Fruit fly (Drosophila melanogaster) whole organism, wandering third instar larva: ENCODE measurements around the gene holn1.

Experiments used
- Abd-B ChIP-seq: fragments of >200 bp; optimal IDR thresholded peaks from 2 replicates; lab custom pipeline; 2017; ENCODE audit warnings: missing biosample characterization, missing genetic modification characterization
- CG32264 ChIP-seq: fragments of 200-800 bp; sonication (Bioruptor generic); optimal IDR thresholded peaks from 2 replicates; lab custom pipeline; 2016; ENCODE audit warnings: missing biosample characterization, missing genetic modification characterization
- CG9705 ChIP-seq: fragments of 200-800 bp; sonication (Bioruptor generic); optimal IDR thresholded peaks from 2 replicates; lab custom pipeline; 2018; ENCODE audit warnings: missing biosample characterization, mild to moderate bottlenecking, missing genetic modification characterization
- Dfd ChIP-seq: fragments of >200 bp; optimal IDR thresholded peaks from 2 replicates; lab custom pipeline; 2017; ENCODE audit warnings: missing biosample characterization, missing genetic modification characterization
- Dif ChIP-seq: fragments of 200-275, 200-300 bp; sonication (Bioruptor generic); optimal IDR thresholded peaks from 2 replicates; lab custom pipeline; 2018; ENCODE audit warnings: missing biosample characterization, missing genetic modification characterization; ENCODE audit not compliant: partially characterized antibody
- HLH106 ChIP-seq: fragments of 200-800 bp; optimal IDR thresholded peaks from 3 replicates; lab custom pipeline; 2019; ENCODE audit warnings: missing biosample characterization, mild to moderate bottlenecking, missing genetic modification characterization, moderate library complexity
- Hnf4 ChIP-seq: fragments of 200-800 bp; sonication (Bioruptor generic); optimal IDR thresholded peaks from 2 replicates; lab custom pipeline; 2016; ENCODE audit warnings: missing biosample characterization, mild to moderate bottlenecking, missing genetic modification characterization
- Hr78 ChIP-seq: fragments of >200 bp; optimal IDR thresholded peaks from 2 replicates; lab custom pipeline; 2017; ENCODE audit warnings: missing biosample characterization, missing genetic modification characterization
- Hr83 ChIP-seq: fragments of 200-300 bp; sonication (Bioruptor generic); optimal IDR thresholded peaks from 2 replicates; lab custom pipeline; 2016; ENCODE audit warnings: missing biosample characterization, mild to moderate bottlenecking, missing genetic modification characterization, moderate library complexity; ENCODE audit not compliant: poor library complexity, severe bottlenecking
- Jra ChIP-seq: sonication (Bioruptor generic); optimal IDR thresholded peaks from 2 replicates; lab custom pipeline; 2016; ENCODE audit warnings: missing biosample characterization, missing genetic modification characterization
- Mio ChIP-seq: sonication (Bioruptor generic); optimal IDR thresholded peaks from 2 replicates; lab custom pipeline; 2016; ENCODE audit warnings: missing biosample characterization, missing genetic modification characterization
- Myc ChIP-seq: fragments of >200 bp; optimal IDR thresholded peaks from 2 replicates; lab custom pipeline; 2017
- N ChIP-seq: fragments of >200 bp; optimal IDR thresholded peaks from 2 replicates; lab custom pipeline; 2018; ENCODE audit warnings: missing biosample characterization, missing external identifiers, missing genetic modification characterization
- OdsH ChIP-seq: fragments of 200-800 bp; sonication (Bioruptor generic); optimal IDR thresholded peaks from 2 replicates; lab custom pipeline; 2016; ENCODE audit warnings: missing biosample characterization, mild to moderate bottlenecking, missing genetic modification characterization
- Rel ChIP-seq, 2 experiments: fragments of 200-800 bp; sonication (Bioruptor generic) in 1 of 2; optimal IDR thresholded peaks; 2 replicates in 1 of 2; 3 replicates in 1 of 2; lab custom pipeline; 2016 to 2019; ENCODE audit warnings: mild to moderate bottlenecking in 2 of 2, missing biosample characterization in 2 of 2, missing genetic modification characterization in 2 of 2, moderate library complexity in 1 of 2
- Sp1 ChIP-seq: fragments of 200-800 bp; sonication (Bioruptor generic); optimal IDR thresholded peaks from 3 replicates; lab custom pipeline; 2019; ENCODE audit warnings: missing biosample characterization, mild to moderate bottlenecking, missing genetic modification characterization, moderate library complexity
- Vsx2 ChIP-seq: fragments of 200-300, 225-300 bp; sonication (Bioruptor generic); optimal IDR thresholded peaks from 2 replicates; lab custom pipeline; 2018; ENCODE audit warnings: missing biosample characterization, missing genetic modification characterization; ENCODE audit not compliant: partially characterized antibody
- br ChIP-seq: fragments of 200-800 bp; sonication (Bioruptor generic); optimal IDR thresholded peaks from 2 replicates; lab custom pipeline; 2016; ENCODE audit warnings: missing biosample characterization, missing genetic modification characterization
- dmrt93B ChIP-seq: fragments of 200-800 bp; sonication (Bioruptor generic); optimal IDR thresholded peaks from 2 replicates; lab custom pipeline; 2018; ENCODE audit warnings: missing biosample characterization, mild to moderate bottlenecking, missing genetic modification characterization
- dsf ChIP-seq: sonication (Bioruptor generic); optimal IDR thresholded peaks from 2 replicates; lab custom pipeline; 2016; ENCODE audit warnings: missing biosample characterization, missing genetic modification characterization, borderline replicate concordance
- ey ChIP-seq: fragments of 200-800 bp; sonication (Bioruptor generic); optimal IDR thresholded peaks from 2 replicates; lab custom pipeline; 2016; ENCODE audit warnings: missing biosample characterization, missing genetic modification characterization
- foxo ChIP-seq, 2 experiments: fragments of 200-800 bp; sonication (Bioruptor generic); optimal IDR thresholded peaks; 2 replicates in 1 of 2; 3 replicates in 1 of 2; lab custom pipeline; 2016 to 2017; ENCODE audit warnings: missing biosample characterization in 2 of 2, missing genetic modification characterization in 2 of 2
- fru ChIP-seq: fragments of 200-800 bp; sonication (Bioruptor generic); optimal IDR thresholded peaks from 3 replicates; lab custom pipeline; 2016; ENCODE audit warnings: missing biosample characterization, mild to moderate bottlenecking, missing genetic modification characterization
- h ChIP-seq: fragments of 200-800 bp; sonication (Bioruptor generic); optimal IDR thresholded peaks from 3 replicates; lab custom pipeline; 2016; ENCODE audit warnings: missing biosample characterization, mild to moderate bottlenecking, missing genetic modification characterization
- jim ChIP-seq: fragments of 175-275, 200-325 bp; sonication (Bioruptor generic); optimal IDR thresholded peaks from 2 replicates; lab custom pipeline; 2016; ENCODE audit warnings: missing biosample characterization, mild to moderate bottlenecking, missing genetic modification characterization
- lola ChIP-seq: fragments of >200 bp; optimal IDR thresholded peaks from 2 replicates; lab custom pipeline; 2017; ENCODE audit warnings: missing biosample characterization, missing genetic modification characterization
- pan ChIP-seq: fragments of >200 bp; optimal IDR thresholded peaks from 2 replicates; lab custom pipeline; 2017
- psq ChIP-seq: fragments of 200-800 bp; sonication (Bioruptor generic); optimal IDR thresholded peaks from 3 replicates; lab custom pipeline; 2017; ENCODE audit warnings: missing biosample characterization, mild to moderate bottlenecking, missing genetic modification characterization, moderate library complexity
- rgr ChIP-seq: fragments of 200-800 bp; sonication (Bioruptor generic); optimal IDR thresholded peaks from 3 replicates; lab custom pipeline; 2016; ENCODE audit warnings: missing biosample characterization, mild to moderate bottlenecking, missing genetic modification characterization
- sage ChIP-seq: fragments of 200-800 bp; sonication (Bioruptor generic); optimal IDR thresholded peaks from 2 replicates; lab custom pipeline; 2016; ENCODE audit warnings: missing biosample characterization, mild to moderate bottlenecking, missing genetic modification characterization
- sv ChIP-seq: fragments of 200-800 bp; sonication (Bioruptor generic); optimal IDR thresholded peaks from 3 replicates; lab custom pipeline; 2016; ENCODE audit warnings: missing biosample characterization, missing genetic modification characterization
- tai ChIP-seq: sonication (Bioruptor generic); optimal IDR thresholded peaks from 2 replicates; lab custom pipeline; 2016; ENCODE audit warnings: missing biosample characterization, missing genetic modification characterization
- usp ChIP-seq: fragments of >200 bp; optimal IDR thresholded peaks from 2 replicates; lab custom pipeline; 2017; ENCODE audit warnings: missing biosample characterization, missing genetic modification characterization
- woc ChIP-seq: sonication (Bioruptor generic); optimal IDR thresholded peaks from 2 replicates; lab custom pipeline; 2016; ENCODE audit warnings: missing biosample characterization, mild to moderate bottlenecking, missing genetic modification characterization

The holn1 gene

DNA sequence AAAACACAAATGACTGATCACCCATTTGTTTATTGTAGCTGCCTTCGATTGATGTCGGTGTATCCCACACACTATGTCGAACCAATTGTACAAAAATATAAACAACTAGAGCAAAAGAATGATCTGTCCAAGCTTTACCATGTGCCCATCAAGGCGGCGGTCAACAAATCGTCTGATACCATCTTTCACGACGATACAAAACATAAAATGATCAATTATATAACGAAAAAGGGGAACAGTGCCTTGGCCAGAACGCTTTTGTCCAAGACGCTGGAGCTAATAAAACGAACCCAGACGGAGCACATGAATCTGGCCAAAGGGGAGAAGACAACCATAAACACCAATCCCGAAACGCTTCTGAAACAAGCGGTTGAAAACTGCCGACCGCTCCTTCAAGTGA, 49.0 kb upstream of the holn1 start:
- TF ChIP-seq foxo (GFP tag; optimal IDR thresholded peaks at IDR 0.05; lab: Kevin White, UChicago) (no peak), sv (no peak), Dfd (GFP tag; lab: Kevin White, UChicago) (no peak), OdsH (no peak), Myc (no peak), CG32264 (GFP tag; lab: Kevin White, UChicago) (no peak), woc (GFP tag; lab: Kevin White, UChicago) (no peak), Vsx2 (GFP tag; lab: Kevin White, UChicago) (no peak), br (GFP tag; lab: Kevin White, UChicago) (no peak), Dif (GFP tag; lab: Kevin White, UChicago) (no peak)
- TF ChIP-seq, all 38 proteins: peak for 0

- TF ChIP-seq Jra (GFP tag; lab: Kevin White, UChicago) (peak; percentile 56), Sp1 (GFP tag; lab: Kevin White, UChicago) (peak; percentile 47), sage (GFP tag; lab: Kevin White, UChicago) (peak; percentile 31), Mio (GFP tag; lab: Kevin White, UChicago) (no peak), Hnf4 (peak; percentile 52), h (GFP tag; lab: Kevin White, UChicago) (peak; percentile 56), tai (GFP tag; lab: Kevin White, UChicago) (no peak), Hr83 (no peak), foxo (GFP tag; optimal IDR thresholded peaks at IDR 0.05; lab: Kevin White, UChicago) (peak in 1 of 2 experiments; percentile 24), psq (GFP tag; lab: Kevin White, UChicago) (peak; percentile 8), rgr (GFP tag; lab: Kevin White, UChicago) (peak; percentile 55), usp (no peak), fru (GFP tag; lab: Kevin White, UChicago) (peak; percentile 39), Abd-B (GFP tag; lab: Kevin White, UChicago) (no peak), br (GFP tag; lab: Kevin White, UChicago) (no peak), ey (GFP tag; lab: Kevin White, UChicago) (peak; percentile 33), Vsx2 (GFP tag; lab: Kevin White, UChicago) (no peak), dsf (GFP tag; lab: Kevin White, UChicago) (no peak), HLH106 (tag; lab: Kevin White, UChicago) (peak; percentile 61), lola (GFP tag; lab: Kevin White, UChicago) (peak; percentile 69), Rel (GFP tag; optimal IDR thresholded peaks at IDR 0.05; lab: Kevin White, UChicago) (no peak), Rel (tag; optimal IDR thresholded peaks at IDR 0.05; lab: Kevin White, UChicago) (peak; percentile 39), Hr78 (no peak), woc (GFP tag; lab: Kevin White, UChicago) (peak; percentile 64), sv (peak; percentile 15), N (GFP tag; lab: Kevin White, UChicago) (peak; percentile 94), CG9705 (GFP tag; lab: Kevin White, UChicago) (peak; percentile 12)
Measured at dm6 chr2L:10387869-10388726, 47.7 kb upstream of the holn1 start, which contains the start of gene da. Gene da, plus strand, starts transcription at chr2L:10388105.

DNA sequence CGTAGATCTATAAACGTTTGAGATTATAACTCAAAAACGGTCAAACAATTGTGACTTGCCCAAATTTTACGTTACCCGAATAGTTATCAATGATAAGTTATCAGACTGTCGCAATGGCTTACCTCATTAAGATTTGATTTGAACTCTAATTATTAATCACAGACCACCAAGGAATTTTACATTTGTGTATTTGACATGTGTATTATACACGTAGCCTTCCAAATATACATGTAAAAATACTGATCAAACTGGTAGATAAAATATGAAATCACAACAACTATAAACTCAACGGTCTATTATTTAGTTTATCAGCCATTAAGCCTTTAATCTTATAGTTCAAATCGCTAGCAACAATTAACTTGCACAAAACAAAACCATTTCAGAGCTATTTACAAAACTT, 42.3 kb upstream of the holn1 start:
- TF ChIP-seq Myc: no peak
- TF ChIP-seq pan (lab: Kevin White, UChicago): no peak
- no peak for TF ChIP-seq dmrt93B (GFP tag; lab: Kevin White, UChicago)
- no peak for TF ChIP-seq Vsx2 (GFP tag; lab: Kevin White, UChicago)
- no peak for TF ChIP-seq OdsH
- no peak for TF ChIP-seq usp
- TF ChIP-seq Rel (GFP tag; optimal IDR thresholded peaks at IDR 0.05; lab: Kevin White, UChicago): no peak
- no peak for TF ChIP-seq Rel (tag; optimal IDR thresholded peaks at IDR 0.05; lab: Kevin White, UChicago)
- TF ChIP-seq h (GFP tag; lab: Kevin White, UChicago): no peak
- TF ChIP-seq dsf (GFP tag; lab: Kevin White, UChicago): no peak
- TF ChIP-seq psq (GFP tag; lab: Kevin White, UChicago): no peak
- no peak for TF ChIP-seq foxo (GFP tag; optimal IDR thresholded peaks at IDR 0.05; lab: Kevin White, UChicago)
- TF ChIP-seq jim: no peak
- no peak for TF ChIP-seq Jra (GFP tag; lab: Kevin White, UChicago)
- no peak for TF ChIP-seq sage (GFP tag; lab: Kevin White, UChicago)
- no peak for TF ChIP-seq CG9705 (GFP tag; lab: Kevin White, UChicago)
- TF ChIP-seq Dif (GFP tag; lab: Kevin White, UChicago): no peak
- no peak for TF ChIP-seq Abd-B (GFP tag; lab: Kevin White, UChicago)
- no peak for TF ChIP-seq tai (GFP tag; lab: Kevin White, UChicago)
- no peak for TF ChIP-seq ey (GFP tag; lab: Kevin White, UChicago)
